Worm (Caenorhabditis elegans) whole organism, early embryonic: ENCODE data around the gene vps-32.1.

ENCODE experiments used
- F13C5.2 ChIP-seq: sonication (generic microtip); optimal IDR thresholded peaks from 2 replicates; lab custom pipeline; 2017; ENCODE audit warnings: mild to moderate bottlenecking, missing genetic modification characterization, inconsistent platforms, missing compliant biosample characterization
- aly-1 ChIP-seq: sonication (generic microtip); optimal IDR thresholded peaks from 2 replicates; lab custom pipeline; 2016; ENCODE audit warnings: missing genetic modification characterization, missing compliant biosample characterization
- ama-1 ChIP-seq: fragments of 150-350 bp; optimal IDR thresholded peaks from 2 replicates; lab custom pipeline; 2014
- ets-7 ChIP-seq: sonication (generic microtip); optimal IDR thresholded peaks from 2 replicates; lab custom pipeline; 2016; ENCODE audit warnings: missing genotype, missing genetic modification characterization, missing compliant biosample characterization
- flt-1 ChIP-seq: fragments of 200-800 bp; sonication (Bioruptor generic); IDR thresholded peaks from 2 replicates; pipeline ENCODE4 v1.3.6; 2022; ENCODE audit warnings: missing genetic modification characterization, missing compliant biosample characterization
- hmbx-1 ChIP-seq: sonication (generic microtip); optimal IDR thresholded peaks from 2 replicates; lab custom pipeline; 2016; ENCODE audit warnings: mild to moderate bottlenecking, missing genetic modification characterization, missing compliant biosample characterization
- pes-1 ChIP-seq: fragments of 200-800 bp; sonication (Bioruptor generic); IDR thresholded peaks from 2 replicates; pipeline ENCODE4 v1.3.6; 2022; ENCODE audit warnings: missing genetic modification reagents, missing genetic modification characterization, missing compliant biosample characterization
- scrt-1 ChIP-seq: fragments of 200-800 bp; sonication (Bioruptor generic); IDR thresholded peaks from 2 replicates; pipeline ENCODE4 v1.3.6; 2022; ENCODE audit warnings: missing genetic modification characterization, missing compliant biosample characterization
- tbx-37 ChIP-seq: fragments of 200-800 bp; sonication (Bioruptor generic); conservative IDR thresholded peaks from 2 replicates; pipeline ENCODE4 v1.3.6; 2022; ENCODE audit warnings: missing genetic modification reagents, missing genetic modification characterization, missing compliant biosample characterization

DNA sequence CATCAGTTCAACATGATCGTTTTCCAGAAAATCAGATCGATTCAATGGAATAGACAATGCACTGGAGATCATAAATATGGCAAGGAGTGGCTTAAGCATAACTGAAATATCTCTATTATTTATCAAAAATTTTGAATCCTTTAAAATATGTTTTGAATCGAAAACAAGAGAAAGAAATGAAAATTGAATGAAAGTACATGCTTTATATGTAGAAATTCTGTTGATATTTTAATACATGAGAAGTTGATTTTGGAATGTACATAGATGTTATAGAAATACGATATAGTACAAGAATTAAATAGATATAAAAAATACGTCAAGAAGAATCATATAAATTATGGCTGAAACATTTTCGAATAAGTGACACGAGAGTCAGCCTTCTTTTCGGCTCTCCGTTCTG, 2.7 kb downstream of the vps-32.1 start, which contains the start of gene C56C10.9:
- TF ChIP-seq aly-1 (no peak), ama-1 (no peak), hmbx-1 (tag; lab: Kevin White, UChicago) (no peak), scrt-1 (no peak), pes-1 (no peak), F13C5.2 (tag; lab: Kevin White, UChicago) (no peak), ets-7 (no peak), flt-1 (GFP tag; lab: Robert Waterston, UW) (no peak), tbx-37 (GFP tag; lab: Robert Waterston, UW) (no peak)
